Worm (Caenorhabditis elegans) whole organism, early embryonic: Measurements from ENCODE around the gene C30G7.4.

Experiments used
- B0310.2 ChIP-seq: sonication (generic microtip); optimal IDR thresholded peaks from 2 replicates; lab custom pipeline; 2016; ENCODE audit warnings: mild to moderate bottlenecking, missing genetic modification characterization, missing compliant biosample characterization
- pes-1 ChIP-seq: fragments of 200-800 bp; sonication (Bioruptor generic); IDR thresholded peaks from 2 replicates; pipeline ENCODE4 v1.3.6; 2022; ENCODE audit warnings: missing genetic modification reagents, missing genetic modification characterization, missing compliant biosample characterization

DNA sequence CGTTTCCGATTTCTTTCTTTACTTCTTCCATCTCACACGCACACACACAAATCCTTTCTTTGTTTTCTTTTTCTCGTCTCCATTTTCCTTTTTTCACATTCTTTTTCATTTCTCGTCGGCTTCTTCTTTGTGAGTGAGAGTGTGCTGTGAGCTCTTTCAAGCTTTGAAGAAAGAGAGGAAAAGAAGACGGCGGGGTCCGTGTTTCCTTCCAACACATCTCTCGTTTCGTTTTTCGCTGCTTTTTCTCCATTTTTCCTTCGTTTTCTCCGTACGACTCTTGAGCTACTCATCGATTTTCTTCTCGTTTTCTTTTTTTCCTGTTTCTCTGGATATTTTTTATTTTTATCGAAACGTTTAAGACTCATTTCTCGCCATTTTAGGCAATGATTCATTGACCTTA is 16.8 kb downstream of the C30G7.4 start:
- TF ChIP-seq pes-1, result no peak
- TF ChIP-seq B0310.2 (tag; lab: Kevin White, UChicago), result no peak
